In genomic region chr3R:32050685-32051084, dm6 we compare ENCODE assay signal across 2 fruit fly cellular contexts.
TF ChIP-seq lines count a peak whose summit lies in the region.

No protein-coding gene starts in this region.

- no peak for TF ChIP-seq CTCF in whole organism, embryonic (GFP tag; optimal IDR thresholded peaks at IDR 0.05; lab: Kevin White, UChicago)

TF ChIP-seq in whole organism, adult, 20 proteins besides CTCF, POLR2A, EP300 and RAD21:
- TF ChIP-seq CG12768 (GFP tag; optimal IDR thresholded peaks at IDR 0.05; lab: Kevin White, UChicago) (peak; percentile 57), CG14711 (tag; optimal IDR thresholded peaks at IDR 0.05; lab: Kevin White, UChicago) (peak; percentile 18), kay (GFP tag; lab: Kevin White, UChicago; ENCODE audit: borderline replicate concordance) (peak; percentile 94), CG7101 (tag; optimal IDR thresholded peaks at IDR 0.05; lab: Kevin White, UChicago) (peak; percentile 46), cnc (optimal IDR thresholded peaks at IDR 0.05; lab: Kevin White, UChicago) (no peak), CG7045 (GFP tag; optimal IDR thresholded peaks at IDR 0.05; lab: Kevin White, UChicago) (peak; percentile 23), CG33017 (tag; optimal IDR thresholded peaks at IDR 0.05; lab: Kevin White, UChicago) (peak; percentile 12), Crg-1 (GFP tag; optimal IDR thresholded peaks at IDR 0.05; lab: Kevin White, UChicago) (no peak), cic (GFP tag; optimal IDR thresholded peaks at IDR 0.05; lab: Kevin White, UChicago) (peak; percentile 69), tj (GFP tag; optimal IDR thresholded peaks at IDR 0.05; lab: Kevin White, UChicago) (peak; percentile 2), bab1 (GFP tag; optimal IDR thresholded peaks at IDR 0.05; lab: Kevin White, UChicago) (no peak)

TF ChIP-seq in whole organism, embryonic, 481 proteins besides CTCF, POLR2A, EP300 and RAD21:
- peak in 1 of 2 experiments; percentile 88 for TF ChIP-seq insv (GFP tag; optimal IDR thresholded peaks at IDR 0.05; lab: Kevin White, UChicago)
- TF ChIP-seq BtbVII (GFP tag; optimal IDR thresholded peaks at IDR 0.05; lab: Kevin White, UChicago) = no peak
- TF ChIP-seq CG9932 (GFP tag; IDR thresholded peaks at IDR 0.05; lab: Robert Waterston, UW) = no peak
- peak; percentile 46 for TF ChIP-seq grau (tag; optimal IDR thresholded peaks at IDR 0.05; lab: Kevin White, UChicago)
- TF ChIP-seq Med (GFP tag; lab: Kevin White, UChicago) = peak; percentile 14

Comparison
In these comparisons a context has a peak if more than half of its experiments do, and no peak if none do; other contexts are left out.
1. Of the 1 proteins assayed by ChIP-seq in both whole organism, embryonic and whole organism, adult: peak only in whole organism, embryonic: none; only in whole organism, adult: kay; in both: none; in neither: 0.